Worm (Caenorhabditis elegans) whole organism, early embryonic: Measurements from ENCODE around the gene mec-5.

Experiments
- B0310.2 ChIP-seq: sonication (generic microtip); optimal IDR thresholded peaks from 2 replicates; lab custom pipeline; 2016; ENCODE audit warnings: mild to moderate bottlenecking, missing genetic modification characterization, missing compliant biosample characterization
- F13C5.2 ChIP-seq: sonication (generic microtip); optimal IDR thresholded peaks from 2 replicates; lab custom pipeline; 2017; ENCODE audit warnings: mild to moderate bottlenecking, missing genetic modification characterization, inconsistent platforms, missing compliant biosample characterization
- ama-1 ChIP-seq: fragments of 150-350 bp; optimal IDR thresholded peaks from 2 replicates; lab custom pipeline; 2014
- ceh-13 ChIP-seq: fragments of 200-800 bp; sonication (Bioruptor generic); optimal IDR thresholded peaks from 2 replicates; lab custom pipeline; 2018; ENCODE audit warnings: mild to moderate bottlenecking, missing genetic modification characterization, missing compliant biosample characterization
- ceh-36 ChIP-seq: sonication (generic microtip); optimal IDR thresholded peaks from 2 replicates; lab custom pipeline; 2016; ENCODE audit warnings: missing genetic modification characterization, inconsistent platforms, missing compliant biosample characterization
- ets-7 ChIP-seq: sonication (generic microtip); optimal IDR thresholded peaks from 2 replicates; lab custom pipeline; 2016; ENCODE audit warnings: missing genotype, missing genetic modification characterization, missing compliant biosample characterization
- hmbx-1 ChIP-seq: sonication (generic microtip); optimal IDR thresholded peaks from 2 replicates; lab custom pipeline; 2016; ENCODE audit warnings: mild to moderate bottlenecking, missing genetic modification characterization, missing compliant biosample characterization
- hmg-4 ChIP-seq: fragments of 200-800 bp; sonication (Bioruptor generic); optimal IDR thresholded peaks from 2 replicates; lab custom pipeline; 2018; ENCODE audit warnings: mild to moderate bottlenecking, missing genetic modification characterization, missing compliant biosample characterization
- pes-1 ChIP-seq: fragments of 200-800 bp; sonication (Bioruptor generic); IDR thresholded peaks from 2 replicates; pipeline ENCODE4 v1.3.6; 2022; ENCODE audit warnings: missing genetic modification reagents, missing genetic modification characterization, missing compliant biosample characterization
- scrt-1 ChIP-seq: fragments of 200-800 bp; sonication (Bioruptor generic); IDR thresholded peaks from 2 replicates; pipeline ENCODE4 v1.3.6; 2022; ENCODE audit warnings: missing genetic modification characterization, missing compliant biosample characterization
- sea-1 ChIP-seq: fragments of 200-800 bp; sonication (Bioruptor generic); conservative IDR thresholded peaks from 2 replicates; pipeline ENCODE4 v1.3.6; 2022; ENCODE audit warnings: missing genetic modification characterization, missing compliant biosample characterization
- tbx-11 ChIP-seq: fragments of 200-800 bp; sonication (Bioruptor generic); IDR thresholded peaks from 2 replicates; pipeline ENCODE4 v1.3.6; 2022; ENCODE audit warnings: missing genetic modification characterization, missing compliant biosample characterization
- tbx-37 ChIP-seq: fragments of 200-800 bp; sonication (Bioruptor generic); conservative IDR thresholded peaks from 2 replicates; pipeline ENCODE4 v1.3.6; 2022; ENCODE audit warnings: missing genetic modification reagents, missing genetic modification characterization, missing compliant biosample characterization
- tra-4 ChIP-seq: sonication (generic microtip); optimal IDR thresholded peaks from 2 replicates; lab custom pipeline; 2017; ENCODE audit warnings: missing genetic modification characterization, missing compliant biosample characterization

- TF ChIP-seq tra-4 (no peak), ama-1 (lab: Kevin White, UChicago) (no peak), pes-1 (GFP tag; lab: Robert Waterston, UW) (no peak), hmg-4 (no peak), sea-1 (no peak), scrt-1 (no peak), hmbx-1 (tag; lab: Kevin White, UChicago) (no peak), F13C5.2 (no peak), tbx-11 (no peak), B0310.2 (tag; lab: Kevin White, UChicago) (no peak), ets-7 (tag; lab: Kevin White, UChicago) (no peak), ceh-36 (no peak), ceh-13 (no peak), tbx-37 (no peak)
Observed at ce11 chrX:15912841-15913240, 31.0 kb upstream of the mec-5 start.
